Fruit fly (Drosophila melanogaster) whole organism, embryonic: ENCODE data around the gene AIMP2.
A peak's percentile ranks its signal among the peaks of the same experiment; 100 is the strongest.

ENCODE experiments used
- CG11504 ChIP-seq: fragments of 200-800 bp; sonication (Bioruptor generic); optimal IDR thresholded peaks from 3 replicates; lab custom pipeline; 2019; ENCODE audit warnings: missing biosample characterization, mild to moderate bottlenecking, missing genetic modification characterization, moderate library complexity
- CG11695 ChIP-seq: fragments of 200-800 bp; sonication (Bioruptor generic); IDR thresholded peaks from 3 replicates; pipeline ENCODE4 v1.3.6; 2022; ENCODE audit warnings: missing biosample characterization, missing genetic modification characterization
- CG11723 ChIP-seq: fragments of 200-800 bp; sonication (Bioruptor generic); optimal IDR thresholded peaks from 2 replicates; lab custom pipeline; 2017; ENCODE audit warnings: missing biosample characterization, mild to moderate bottlenecking, missing genetic modification characterization
- CG12299 ChIP-seq: fragments of 200-800 bp; sonication (Bioruptor generic); optimal IDR thresholded peaks from 2 replicates; lab custom pipeline; 2018; ENCODE audit warnings: missing biosample characterization, mild to moderate bottlenecking, missing genetic modification characterization
- CG14860 ChIP-seq: fragments of 200-800 bp; sonication (Bioruptor generic); IDR thresholded peaks from 3 replicates; pipeline ENCODE4 v1.3.6; 2022; ENCODE audit warnings: missing biosample characterization, missing genetic modification characterization; ENCODE audit not compliant: partially characterized antibody
- CG15514 ChIP-seq: fragments of 200-800 bp; sonication (Bioruptor generic); optimal IDR thresholded peaks from 3 replicates; lab custom pipeline; 2017; ENCODE audit warnings: missing biosample characterization, missing genetic modification characterization, mild to moderate bottlenecking, moderate library complexity, missing genetic modification reagents
- CG17186 ChIP-seq: fragments of 200-800 bp; sonication (Bioruptor generic); optimal IDR thresholded peaks from 3 replicates; lab custom pipeline; 2017; ENCODE audit warnings: missing biosample characterization, missing genetic modification reagents, missing genetic modification characterization
- CG1792 ChIP-seq: fragments of 200-800 bp; sonication (Bioruptor generic); optimal IDR thresholded peaks from 2 replicates; lab custom pipeline; 2016; ENCODE audit warnings: missing biosample characterization, missing genetic modification characterization
- CG18262 ChIP-seq: fragments of 200-800 bp; optimal IDR thresholded peaks from 3 replicates; lab custom pipeline; 2019; ENCODE audit warnings: missing biosample characterization, mild to moderate bottlenecking, missing genetic modification characterization, moderate library complexity
- CG18599 ChIP-seq: fragments of 200-800 bp; sonication (Bioruptor generic); optimal IDR thresholded peaks from 3 replicates; lab custom pipeline; 2017; ENCODE audit warnings: missing biosample characterization, missing genetic modification characterization, mild to moderate bottlenecking, moderate library complexity, missing genetic modification reagents
- CG2199 ChIP-seq: fragments of 200-800 bp; sonication (Bioruptor generic); IDR thresholded peaks from 3 replicates; pipeline ENCODE4 v1.3.6; 2022; ENCODE audit warnings: missing biosample characterization, missing genetic modification characterization
- CG2202 ChIP-seq: fragments of 200-800 bp; sonication (Bioruptor generic); optimal IDR thresholded peaks from 2 replicates; lab custom pipeline; 2018; ENCODE audit warnings: missing biosample characterization, mild to moderate bottlenecking, missing genetic modification characterization
- CG2712 ChIP-seq: fragments of 200-800 bp; optimal IDR thresholded peaks from 3 replicates; lab custom pipeline; 2019; ENCODE audit warnings: missing biosample characterization, mild to moderate bottlenecking, missing genetic modification characterization, moderate library complexity
- CG3281 ChIP-seq: fragments of 200-800 bp; sonication (Bioruptor generic); optimal IDR thresholded peaks from 3 replicates; lab custom pipeline; 2017; ENCODE audit warnings: missing biosample characterization, mild to moderate bottlenecking, missing genetic modification characterization
- CG34422 ChIP-seq: fragments of 200-800 bp; sonication (Bioruptor generic); IDR thresholded peaks from 3 replicates; pipeline ENCODE4 v1.3.6; 2022; ENCODE audit warnings: missing biosample characterization, missing genetic modification characterization
- CG3995 ChIP-seq: fragments of 200-800 bp; sonication (Bioruptor generic); optimal IDR thresholded peaks from 3 replicates; lab custom pipeline; 2016; ENCODE audit warnings: missing biosample characterization, missing genetic modification characterization
- CG4360 ChIP-seq: fragments of 200-800 bp; sonication (Bioruptor generic); IDR thresholded peaks from 2 replicates; pipeline ENCODE4 v1.3.6; 2022; ENCODE audit warnings: missing biosample characterization, missing genetic modification characterization
- CG4730 ChIP-seq: fragments of 200-800 bp; sonication (Bioruptor generic); IDR thresholded peaks from 2 replicates; pipeline ENCODE4 v1.3.6; 2022; ENCODE audit warnings: missing biosample characterization, missing genetic modification characterization
- CG4820 ChIP-seq: fragments of 200-800 bp; sonication (Bioruptor generic); optimal IDR thresholded peaks from 3 replicates; lab custom pipeline; 2016; ENCODE audit warnings: missing biosample characterization, missing genetic modification characterization
- CG4854 ChIP-seq: fragments of 200-800 bp; sonication (Bioruptor generic); optimal IDR thresholded peaks from 2 replicates; lab custom pipeline; 2016; ENCODE audit warnings: missing biosample characterization, missing genetic modification characterization, inconsistent platforms
- CG6854 ChIP-seq: fragments of 200-800 bp; sonication (Bioruptor generic); optimal IDR thresholded peaks from 3 replicates; lab custom pipeline; 2017; ENCODE audit warnings: missing biosample characterization, mild to moderate bottlenecking, missing genetic modification characterization
- CG9797 ChIP-seq: fragments of 200-800 bp; sonication (Bioruptor generic); optimal IDR thresholded peaks from 3 replicates; lab custom pipeline; 2018; ENCODE audit warnings: missing biosample characterization, mild to moderate bottlenecking, missing genetic modification characterization
- CHES-1-like ChIP-seq: fragments of 200-800 bp; sonication (Bioruptor generic); optimal IDR thresholded peaks from 2 replicates; lab custom pipeline; 2016; ENCODE audit warnings: missing biosample characterization, missing genetic modification characterization
- Dek ChIP-seq: fragments of 200-800 bp; sonication (Bioruptor generic); optimal IDR thresholded peaks from 3 replicates; lab custom pipeline; 2019; ENCODE audit warnings: missing biosample characterization, mild to moderate bottlenecking, missing genetic modification characterization, moderate library complexity
- Dip3 ChIP-seq: fragments of 200-800 bp; sonication (Bioruptor generic); optimal IDR thresholded peaks from 3 replicates; lab custom pipeline; 2016; ENCODE audit warnings: missing biosample characterization, missing genetic modification characterization
- E2f1 ChIP-seq: fragments of 200-800 bp; sonication (Bioruptor generic); IDR thresholded peaks from 2 replicates; pipeline ENCODE4 v1.3.6; 2022; ENCODE audit warnings: missing biosample characterization, missing genetic modification characterization
- Fer3 ChIP-seq: fragments of 200-800 bp; sonication (Bioruptor generic); optimal IDR thresholded peaks from 2 replicates; lab custom pipeline; 2018; ENCODE audit warnings: missing biosample characterization, mild to moderate bottlenecking, missing genetic modification characterization, moderate library complexity
- Hr3 ChIP-seq: fragments of 200-800 bp; sonication (Bioruptor generic); optimal IDR thresholded peaks from 3 replicates; lab custom pipeline; 2016; ENCODE audit warnings: missing biosample characterization, missing genetic modification characterization
- Hsf ChIP-seq: fragments of 200-800 bp; sonication (Bioruptor generic); optimal IDR thresholded peaks from 3 replicates; lab custom pipeline; 2016; ENCODE audit warnings: missing biosample characterization, missing genetic modification characterization
- Meics ChIP-seq: fragments of 200-800 bp; sonication (Bioruptor generic); optimal IDR thresholded peaks from 2 replicates; lab custom pipeline; 2017; ENCODE audit warnings: missing biosample characterization, mild to moderate bottlenecking, missing genetic modification characterization
- TFAM ChIP-seq: fragments of 200-800 bp; sonication (Bioruptor generic); optimal IDR thresholded peaks from 2 replicates; lab custom pipeline; 2017; ENCODE audit warnings: missing biosample characterization, missing genetic modification characterization, inconsistent platforms
- Trl ChIP-seq, 3 experiments: fragments of >200 bp in 2 of 3; fragments of 200-800 bp in 1 of 3; sonication (Bioruptor generic) in 1 of 3; optimal IDR thresholded peaks; 2 replicates in 1 of 3; 3 replicates in 2 of 3; lab custom pipeline; 2016 to 2017; ENCODE audit warnings: missing biosample characterization in 1 of 3, missing genetic modification characterization in 1 of 3
- Vsx1 ChIP-seq: fragments of 200-800 bp; sonication (Bioruptor generic); optimal IDR thresholded peaks from 2 replicates; lab custom pipeline; 2017; ENCODE audit warnings: missing biosample characterization, mild to moderate bottlenecking, missing genetic modification characterization, missing genetic modification reagents
- amos ChIP-seq: fragments of 200-800 bp; sonication (Bioruptor generic); IDR thresholded peaks from 2 replicates; pipeline ENCODE4 v1.3.6; 2022; ENCODE audit warnings: missing biosample characterization, missing genetic modification characterization; ENCODE audit not compliant: partially characterized antibody
- bigmax ChIP-seq: fragments of 200-800 bp; sonication (Bioruptor generic); optimal IDR thresholded peaks from 2 replicates; lab custom pipeline; 2018; ENCODE audit warnings: missing biosample characterization, mild to moderate bottlenecking, missing genetic modification characterization
- chm ChIP-seq: fragments of 200-800 bp; sonication (Bioruptor generic); IDR thresholded peaks from 2 replicates; pipeline ENCODE4 v1.3.6; 2022; ENCODE audit warnings: missing biosample characterization, missing genetic modification characterization
- fd102C ChIP-seq: fragments of 200-800 bp; sonication (Bioruptor generic); optimal IDR thresholded peaks from 2 replicates; lab custom pipeline; 2018; ENCODE audit warnings: missing biosample characterization, mild to moderate bottlenecking, missing genetic modification characterization, moderate library complexity
- ftz-f1 ChIP-seq: fragments of 200-800 bp; sonication (Bioruptor generic); optimal IDR thresholded peaks from 2 replicates; lab custom pipeline; 2016; ENCODE audit warnings: missing biosample characterization, missing genetic modification characterization
- gcm ChIP-seq: fragments of 200-800 bp; sonication (Bioruptor generic); optimal IDR thresholded peaks from 2 replicates; lab custom pipeline; 2019; ENCODE audit warnings: missing biosample characterization, mild to moderate bottlenecking, missing genetic modification characterization, moderate library complexity
- gem ChIP-seq: fragments of 200-800 bp; sonication (Bioruptor generic); optimal IDR thresholded peaks from 2 replicates; lab custom pipeline; 2019; ENCODE audit warnings: missing biosample characterization, mild to moderate bottlenecking, missing genetic modification characterization, moderate library complexity
- lbe ChIP-seq: fragments of 200-800 bp; sonication (Bioruptor generic); optimal IDR thresholded peaks from 2 replicates; lab custom pipeline; 2016; ENCODE audit warnings: missing biosample characterization, mild to moderate bottlenecking, missing genetic modification characterization
- mld ChIP-seq: fragments of 200-800 bp; sonication (Bioruptor generic); IDR thresholded peaks from 3 replicates; pipeline ENCODE4 v1.3.6; 2022; ENCODE audit warnings: missing biosample characterization, missing genetic modification characterization; ENCODE audit not compliant: partially characterized antibody
- nerfin-1 ChIP-seq: fragments of 200-800 bp; sonication (Bioruptor generic); optimal IDR thresholded peaks from 3 replicates; lab custom pipeline; 2019; ENCODE audit warnings: missing biosample characterization, mild to moderate bottlenecking, missing genetic modification characterization, moderate library complexity
- stc ChIP-seq: fragments of 200-800 bp; sonication (Bioruptor generic); IDR thresholded peaks from 2 replicates; pipeline ENCODE4 v1.3.6; 2022; ENCODE audit warnings: missing biosample characterization, missing genetic modification characterization
- tap ChIP-seq: fragments of 200-800 bp; optimal IDR thresholded peaks from 3 replicates; lab custom pipeline; 2019; ENCODE audit warnings: missing biosample characterization, mild to moderate bottlenecking, missing genetic modification characterization, moderate library complexity
- tll ChIP-seq, 2 experiments: fragments of 200-800 bp in 1 of 2; fragments of >200 bp in 1 of 2; sonication (Bioruptor generic) in 1 of 2; optimal IDR thresholded peaks; 2 replicates each; lab custom pipeline; 2017 to 2019; ENCODE audit warnings: missing biosample characterization in 2 of 2, missing genetic modification characterization in 2 of 2, mild to moderate bottlenecking in 1 of 2, moderate library complexity in 1 of 2
- z ChIP-seq: fragments of 200-800 bp; sonication (Bioruptor generic); IDR thresholded peaks from 3 replicates; pipeline ENCODE4 v1.3.6; 2022; ENCODE audit warnings: missing biosample characterization, missing genetic modification characterization

AIMP2 gene

dm6 chr3L:15534274-15535227 lies 48.9 kb upstream of the AIMP2 start (continued):
- peak; percentile 67 for TF ChIP-seq CG34422 (GFP tag; lab: Robert Waterston, UW)
- no peak for TF ChIP-seq CG3995
- TF ChIP-seq CG4854 (GFP tag; lab: Kevin White, UChicago): no peak
- TF ChIP-seq Dek (tag; lab: Kevin White, UChicago): peak; percentile 70
- peak; percentile 53 for TF ChIP-seq nerfin-1 (tag; lab: Kevin White, UChicago)
- TF ChIP-seq CG17186 (GFP tag; lab: Kevin White, UChicago): no peak
- TF ChIP-seq CG18599 (GFP tag; lab: Kevin White, UChicago): peak; percentile 66
- peak; percentile 65 for TF ChIP-seq Hr3 (GFP tag; lab: Kevin White, UChicago)
- peak; percentile 40 for TF ChIP-seq CG4820 (GFP tag; lab: Kevin White, UChicago)
- no peak for TF ChIP-seq TFAM (GFP tag; lab: Kevin White, UChicago)
- TF ChIP-seq gcm (GFP tag; lab: Kevin White, UChicago): peak; percentile 53
- peak; percentile 56 for TF ChIP-seq Dip3
- TF ChIP-seq CG9797 (GFP tag; lab: Kevin White, UChicago): no peak
- TF ChIP-seq amos (GFP tag; lab: Robert Waterston, UW): no peak
- TF ChIP-seq stc (GFP tag; lab: Robert Waterston, UW): no peak
- TF ChIP-seq CG15514 (GFP tag; lab: Kevin White, UChicago): no peak
- TF ChIP-seq gem: peak; percentile 83
- TF ChIP-seq CG2712 (tag; lab: Kevin White, UChicago): peak; percentile 63
- TF ChIP-seq ftz-f1 (GFP tag; lab: Kevin White, UChicago): no peak
- TF ChIP-seq Hsf (GFP tag; lab: Kevin White, UChicago): peak; percentile 57
- TF ChIP-seq CG12299 (tag; lab: Kevin White, UChicago): no peak
- TF ChIP-seq bigmax (GFP tag; lab: Kevin White, UChicago): no peak
- peak; percentile 68 for TF ChIP-seq CG11504 (tag; lab: Kevin White, UChicago)
- TF ChIP-seq Meics (GFP tag; lab: Kevin White, UChicago): peak; percentile 67
- TF ChIP-seq tap (tag; lab: Kevin White, UChicago): no peak
- no peak for TF ChIP-seq CG14860 (GFP tag; lab: Robert Waterston, UW)
- peak; percentile 13 for TF ChIP-seq Fer3 (tag; lab: Kevin White, UChicago)
- TF ChIP-seq CG6854: peak; percentile 27
- no peak for TF ChIP-seq fd102C
- peak; percentile 10; the same call in 1 of the 3 replicates for TF ChIP-seq CG2199 (GFP tag; lab: Robert Waterston, UW)
- TF ChIP-seq CG1792 (GFP tag; lab: Kevin White, UChicago): peak; percentile 13
- TF ChIP-seq CG2202 (tag; lab: Kevin White, UChicago): peak; percentile 28
- TF ChIP-seq E2f1 (GFP tag; lab: Robert Waterston, UW): 0 out of 2 replicates have a peak, but pooled peaks have one; percentile 20
- TF ChIP-seq CG4730: no peak
- TF ChIP-seq CG18262 (tag; lab: Kevin White, UChicago): peak; percentile 85
- TF ChIP-seq CG11695 (GFP tag; lab: Robert Waterston, UW): peak; percentile 17; the same call in 1 of the 3 replicates
- no peak for TF ChIP-seq lbe (GFP tag; lab: Kevin White, UChicago)
- no peak for TF ChIP-seq mld
- TF ChIP-seq CHES-1-like (GFP tag; lab: Kevin White, UChicago): peak; percentile 37
- no peak for TF ChIP-seq tll (GFP tag; optimal IDR thresholded peaks at IDR 0.05; lab: Kevin White, UChicago)
- peak in 1 of 2 experiments; percentile 68 for TF ChIP-seq Trl (optimal IDR thresholded peaks at IDR 0.05; lab: Kevin White, UChicago)
- TF ChIP-seq Trl (GFP tag; optimal IDR thresholded peaks at IDR 0.05; lab: Kevin White, UChicago): no peak
- no peak for TF ChIP-seq chm (GFP tag; lab: Robert Waterston, UW)
- TF ChIP-seq CG11723: peak; percentile 61
- no peak for TF ChIP-seq z
- peak; percentile 48 for TF ChIP-seq Vsx1
- peak; percentile 56 for TF ChIP-seq CG3281 (GFP tag; lab: Kevin White, UChicago)
- TF ChIP-seq CG4360: peak; percentile 50; the same call in 1 of the 2 replicates
